Fruit fly (Drosophila melanogaster) whole organism, embryonic: ENCODE results near the gene Lcp65Ac.

Experiments used
- Atf3 ChIP-seq: fragments of 200-800 bp; sonication (Bioruptor generic); optimal IDR thresholded peaks from 3 replicates; lab custom pipeline; 2016; ENCODE audit warnings: missing biosample characterization, missing genetic modification characterization
- CG1024 ChIP-seq: fragments of 200-800 bp; sonication (Bioruptor generic); IDR thresholded peaks from 2 replicates; pipeline ENCODE4 v1.3.6; 2022; ENCODE audit warnings: missing biosample characterization, missing genetic modification characterization
- CG10274 ChIP-seq: fragments of 200-800 bp; sonication (Bioruptor generic); optimal IDR thresholded peaks from 3 replicates; lab custom pipeline; 2017; ENCODE audit warnings: missing biosample characterization, mild to moderate bottlenecking, missing genetic modification characterization
- CG10366 ChIP-seq: fragments of 200-800 bp; sonication (Bioruptor generic); IDR thresholded peaks from 2 replicates; pipeline ENCODE4 v1.3.6; 2022; ENCODE audit warnings: missing biosample characterization, missing genetic modification characterization
- CG10431 ChIP-seq: fragments of 200-800 bp; sonication (Bioruptor generic); optimal IDR thresholded peaks from 3 replicates; lab custom pipeline; 2018; ENCODE audit warnings: missing biosample characterization, mild to moderate bottlenecking, missing genetic modification characterization
- CG10462 ChIP-seq: fragments of 200-800 bp; sonication (Bioruptor generic); optimal IDR thresholded peaks from 2 replicates; lab custom pipeline; 2016; ENCODE audit warnings: missing biosample characterization, missing genetic modification characterization
- CG10654 ChIP-seq: fragments of 200-800 bp; sonication (Bioruptor generic); optimal IDR thresholded peaks from 2 replicates; lab custom pipeline; 2016; ENCODE audit warnings: missing biosample characterization, missing genetic modification characterization
- CG12299 ChIP-seq: fragments of 200-800 bp; sonication (Bioruptor generic); optimal IDR thresholded peaks from 2 replicates; lab custom pipeline; 2018; ENCODE audit warnings: missing biosample characterization, mild to moderate bottlenecking, missing genetic modification characterization
- CG17359 ChIP-seq: fragments of 200-800 bp; sonication (Bioruptor generic); optimal IDR thresholded peaks from 3 replicates; lab custom pipeline; 2018; ENCODE audit warnings: missing biosample characterization, mild to moderate bottlenecking, missing genetic modification characterization, moderate library complexity
- CG17912 ChIP-seq: fragments of 200-800 bp; sonication (Bioruptor generic); optimal IDR thresholded peaks from 2 replicates; lab custom pipeline; 2018; ENCODE audit warnings: missing biosample characterization, mild to moderate bottlenecking, missing genetic modification characterization
- CG3163 ChIP-seq: fragments of 200-800 bp; sonication (Bioruptor generic); optimal IDR thresholded peaks from 3 replicates; lab custom pipeline; 2016; ENCODE audit warnings: missing biosample characterization, missing genetic modification characterization
- CG4707 ChIP-seq: fragments of 200-800 bp; sonication (Bioruptor generic); optimal IDR thresholded peaks from 2 replicates; lab custom pipeline; 2018; ENCODE audit warnings: missing biosample characterization, mild to moderate bottlenecking, missing genetic modification characterization, moderate library complexity
- CG5953 ChIP-seq: fragments of 200-800 bp; sonication (Bioruptor generic); IDR thresholded peaks from 2 replicates; pipeline ENCODE4 v1.3.6; 2022; ENCODE audit warnings: missing biosample characterization, missing genetic modification characterization
- CG6683 ChIP-seq: fragments of 200-800 bp; sonication (Bioruptor generic); optimal IDR thresholded peaks from 2 replicates; lab custom pipeline; 2017; ENCODE audit warnings: missing biosample characterization, mild to moderate bottlenecking, missing genetic modification characterization, missing genetic modification reagents
- CG6791 ChIP-seq: fragments of 200-800 bp; sonication (Bioruptor generic); IDR thresholded peaks from 3 replicates; pipeline ENCODE4 v1.3.6; 2022; ENCODE audit warnings: missing biosample characterization, missing genetic modification characterization; ENCODE audit not compliant: partially characterized antibody
- CG6813 ChIP-seq: fragments of 200-800 bp; sonication (Bioruptor generic); optimal IDR thresholded peaks from 2 replicates; lab custom pipeline; 2017; ENCODE audit warnings: missing biosample characterization, missing genetic modification characterization, mild to moderate bottlenecking, moderate library complexity, missing genetic modification reagents
- Dbx ChIP-seq: fragments of 200-800 bp; sonication (Bioruptor generic); IDR thresholded peaks from 3 replicates; pipeline ENCODE4 v1.3.6; 2022; ENCODE audit warnings: missing biosample characterization, missing genetic modification characterization
- Doc3 ChIP-seq: fragments of 200-800 bp; sonication (Bioruptor generic); IDR thresholded peaks from 3 replicates; pipeline ENCODE4 v1.3.6; 2022; ENCODE audit warnings: missing biosample characterization, missing genetic modification characterization; ENCODE audit not compliant: partially characterized antibody
- Dp ChIP-seq: fragments of 200-800 bp; sonication (Bioruptor generic); optimal IDR thresholded peaks from 2 replicates; lab custom pipeline; 2018; ENCODE audit warnings: missing biosample characterization, mild to moderate bottlenecking, missing genetic modification characterization, moderate library complexity
- Ets65A ChIP-seq: fragments of 200-800 bp; sonication (Bioruptor generic); peaks from one replicate; lab custom pipeline; 2016; ENCODE audit warnings: missing biosample characterization, missing genetic modification characterization
- Gug ChIP-seq: fragments of 200-800 bp; sonication (Bioruptor generic); IDR thresholded peaks from 4 replicates; pipeline ENCODE4 v1.3.6; 2022; ENCODE audit warnings: missing biosample characterization, missing genetic modification characterization
- Hmr ChIP-seq: fragments of 200-800 bp; sonication (Bioruptor generic); optimal IDR thresholded peaks from 3 replicates; lab custom pipeline; 2017; ENCODE audit warnings: mild to moderate bottlenecking, missing biosample characterization, missing genetic modification reagents, missing genetic modification characterization
- Hr78 ChIP-seq, 2 experiments: fragments of 200-800 bp in 1 of 2; fragments of >200 bp in 1 of 2; sonication (Bioruptor generic) in 1 of 2; optimal IDR thresholded peaks; 2 replicates each; lab custom pipeline; 2017 to 2019; ENCODE audit warnings: missing biosample characterization in 2 of 2, missing genetic modification characterization in 2 of 2, mild to moderate bottlenecking in 1 of 2, moderate library complexity in 1 of 2
- Myb ChIP-seq: fragments of 200-800 bp; sonication (Bioruptor generic); optimal IDR thresholded peaks from 2 replicates; lab custom pipeline; 2016; ENCODE audit warnings: missing biosample characterization, missing genetic modification characterization
- NC2β ChIP-seq: fragments of 200-800 bp; sonication (Bioruptor generic); optimal IDR thresholded peaks from 2 replicates; lab custom pipeline; 2016; ENCODE audit warnings: missing biosample characterization, missing genetic modification characterization
- Opbp ChIP-seq: fragments of 200-800 bp; sonication (Bioruptor generic); IDR thresholded peaks from 3 replicates; pipeline ENCODE4 v1.3.6; 2022; ENCODE audit warnings: missing biosample characterization, missing genetic modification characterization; ENCODE audit not compliant: partially characterized antibody
- Ptx1 ChIP-seq: fragments of 200-800 bp; sonication (Bioruptor generic); IDR thresholded peaks from 2 replicates; pipeline ENCODE4 v1.3.6; 2022; ENCODE audit warnings: missing biosample characterization, missing genetic modification characterization
- Sox100B ChIP-seq: fragments of 200-800 bp; sonication (Bioruptor generic); optimal IDR thresholded peaks from 3 replicates; lab custom pipeline; 2018; ENCODE audit warnings: missing biosample characterization, mild to moderate bottlenecking, missing genetic modification characterization
- Sry-β ChIP-seq: fragments of 200-800 bp; sonication (Bioruptor generic); optimal IDR thresholded peaks from 2 replicates; lab custom pipeline; 2018; ENCODE audit warnings: missing biosample characterization, mild to moderate bottlenecking, missing genetic modification characterization, moderate library complexity
- caup ChIP-seq: fragments of 200-800 bp; sonication (Bioruptor generic); optimal IDR thresholded peaks from 3 replicates; lab custom pipeline; 2017; ENCODE audit warnings: missing biosample characterization, mild to moderate bottlenecking, missing genetic modification characterization, moderate library complexity; ENCODE audit not compliant: severe bottlenecking
- emc ChIP-seq: fragments of 200-800 bp; sonication (Bioruptor generic); optimal IDR thresholded peaks from 2 replicates; lab custom pipeline; 2016; ENCODE audit warnings: missing biosample characterization, missing genetic modification characterization
- gro ChIP-seq: fragments of 200-800 bp; sonication (Bioruptor generic); optimal IDR thresholded peaks from 2 replicates; lab custom pipeline; 2016; ENCODE audit warnings: missing biosample characterization, missing genetic modification characterization
- gsb ChIP-seq: fragments of 200-800 bp; sonication (Bioruptor generic); IDR thresholded peaks from 2 replicates; pipeline ENCODE4 v1.3.6; 2022; ENCODE audit warnings: missing biosample characterization, missing genetic modification characterization
- hkb ChIP-seq, 2 experiments: fragments of 200-800 bp in 1 of 2; fragments of >200 bp in 1 of 2; sonication (Bioruptor generic) in 1 of 2; IDR thresholded peaks in 1 of 2; optimal IDR thresholded peaks in 1 of 2; 2 replicates each; pipeline versions ENCODE4 v1.3.6 to Lab custom; 2017 to 2022; ENCODE audit warnings: missing biosample characterization in 1 of 2, missing genetic modification characterization in 1 of 2
- ind ChIP-seq: fragments of 200-800 bp; sonication (Bioruptor generic); optimal IDR thresholded peaks from 3 replicates; lab custom pipeline; 2016; ENCODE audit warnings: missing biosample characterization, missing genetic modification characterization
- klu ChIP-seq: fragments of 200-800 bp; sonication (Bioruptor generic); IDR thresholded peaks from 2 replicates; pipeline ENCODE4 v1.3.6; 2022; ENCODE audit warnings: missing biosample characterization, missing genetic modification characterization
- otp ChIP-seq: fragments of 200-800 bp; sonication (Bioruptor generic); IDR thresholded peaks from 3 replicates; pipeline ENCODE4, ENCODE4 v1.3.6; 2022; ENCODE audit warnings: missing biosample characterization, missing genetic modification characterization
- p53 ChIP-seq: fragments of 200-800 bp; sonication (Bioruptor generic); optimal IDR thresholded peaks from 2 replicates; lab custom pipeline; 2016; ENCODE audit warnings: missing biosample characterization, missing genetic modification characterization
- pros ChIP-seq: fragments of 200-800 bp; sonication (Bioruptor generic); optimal IDR thresholded peaks from 3 replicates; lab custom pipeline; 2019; ENCODE audit warnings: missing biosample characterization, mild to moderate bottlenecking, missing genetic modification characterization, moderate library complexity
- scrt ChIP-seq: fragments of 200-800 bp; sonication (Bioruptor generic); optimal IDR thresholded peaks from 2 replicates; lab custom pipeline; 2018; ENCODE audit warnings: missing biosample characterization, mild to moderate bottlenecking, missing genetic modification characterization, moderate library complexity
- slbo ChIP-seq: fragments of 200-800 bp; sonication (Bioruptor generic); IDR thresholded peaks from 2 replicates; pipeline ENCODE4 v1.3.6; 2022; ENCODE audit warnings: missing biosample characterization, missing genetic modification characterization
- stc ChIP-seq: fragments of 200-800 bp; sonication (Bioruptor generic); IDR thresholded peaks from 2 replicates; pipeline ENCODE4 v1.3.6; 2022; ENCODE audit warnings: missing biosample characterization, missing genetic modification characterization
- tap ChIP-seq: fragments of 200-800 bp; optimal IDR thresholded peaks from 3 replicates; lab custom pipeline; 2019; ENCODE audit warnings: missing biosample characterization, mild to moderate bottlenecking, missing genetic modification characterization, moderate library complexity
- toy ChIP-seq: fragments of 200-800 bp; sonication (Bioruptor generic); IDR thresholded peaks from 2 replicates; pipeline ENCODE4 v1.3.6; 2022; ENCODE audit warnings: missing biosample characterization, missing genetic modification characterization
- unpg ChIP-seq: fragments of 200-800 bp; sonication (Bioruptor generic); optimal IDR thresholded peaks from 3 replicates; lab custom pipeline; 2018; ENCODE audit warnings: missing biosample characterization, mild to moderate bottlenecking, missing genetic modification characterization, moderate library complexity
- wor ChIP-seq: fragments of 200-800 bp; sonication (Bioruptor generic); IDR thresholded peaks from 2 replicates; pipeline ENCODE4 v1.3.6; 2022; ENCODE audit warnings: missing biosample characterization, missing genetic modification characterization
- z ChIP-seq: fragments of 200-800 bp; sonication (Bioruptor generic); IDR thresholded peaks from 3 replicates; pipeline ENCODE4 v1.3.6; 2022; ENCODE audit warnings: missing biosample characterization, missing genetic modification characterization

Gene Lcp65Ac

dm6 chr3L:6188995-6189927, 44.6 kb downstream of the Lcp65Ac start, which contains the start of the genes D19A and CG7386 (continued):
- peak; percentile 8 for TF ChIP-seq scrt (GFP tag; lab: Kevin White, UChicago)
- no peak for TF ChIP-seq hkb (optimal IDR thresholded peaks at IDR 0.05; lab: Kevin White, UChicago)
- TF ChIP-seq hkb (GFP tag; IDR thresholded peaks at IDR 0.05; lab: Robert Waterston, UW), result peak; percentile 37; the same call in 1 of the 2 replicates
- peak; percentile 15; the same call in 1 of the 2 replicates for TF ChIP-seq gsb (GFP tag; lab: Robert Waterston, UW)
- TF ChIP-seq CG6813 (GFP tag; lab: Kevin White, UChicago), result no peak
- TF ChIP-seq CG6791 (GFP tag; lab: Robert Waterston, UW), result peak; percentile 41; the same call in 1 of the 3 replicates
- TF ChIP-seq CG17912 (GFP tag; lab: Kevin White, UChicago), result no peak
- TF ChIP-seq CG1024 (GFP tag; lab: Robert Waterston, UW), result peak; percentile 57
- TF ChIP-seq gro (GFP tag; lab: Kevin White, UChicago), result no peak
- TF ChIP-seq CG10274 (GFP tag; lab: Kevin White, UChicago), result peak; percentile 41
- peak; percentile 22 for TF ChIP-seq Myb (GFP tag; lab: Kevin White, UChicago)
- no peak for TF ChIP-seq CG10462 (GFP tag; lab: Kevin White, UChicago)
- no peak for TF ChIP-seq z (GFP tag; lab: Robert Waterston, UW)
- peak; percentile 19 for TF ChIP-seq emc (GFP tag; lab: Kevin White, UChicago)
- peak; percentile 54; the same call in 1 of the 2 replicates for TF ChIP-seq stc (GFP tag; lab: Robert Waterston, UW)
- peak; percentile 79 for TF ChIP-seq Dbx (GFP tag; lab: Robert Waterston, UW)
- peak; percentile 53 for TF ChIP-seq Sox100B (GFP tag; lab: Kevin White, UChicago)
- peak; percentile 2 for TF ChIP-seq CG10654 (GFP tag; lab: Kevin White, UChicago)
- TF ChIP-seq toy (GFP tag; lab: Robert Waterston, UW), result 0 out of 2 replicates have a peak, but pooled peaks have one; percentile 33
- no peak for TF ChIP-seq CG6683 (GFP tag; lab: Kevin White, UChicago)
- peak; percentile 56 for TF ChIP-seq CG10366
- TF ChIP-seq p53 (GFP tag; lab: Kevin White, UChicago), result no peak
- no peak for TF ChIP-seq Opbp
- 0 out of 2 replicates have a peak, but pooled peaks have one; percentile 25 for TF ChIP-seq CG5953 (GFP tag; lab: Robert Waterston, UW)
- peak; percentile 75; the same call in 3 of the 4 replicates for TF ChIP-seq Gug (GFP tag; lab: Robert Waterston, UW)
- TF ChIP-seq otp (GFP tag; lab: Robert Waterston, UW), result no peak
- no peak for TF ChIP-seq Atf3 (GFP tag; lab: Kevin White, UChicago)
- TF ChIP-seq Hr78 (GFP tag; optimal IDR thresholded peaks at IDR 0.05; lab: Kevin White, UChicago), result no peak
- TF ChIP-seq Dp (GFP tag; lab: Kevin White, UChicago), result no peak
- peak; percentile 67 for TF ChIP-seq Ptx1
- TF ChIP-seq CG12299 (tag; lab: Kevin White, UChicago), result no peak
- no peak for TF ChIP-seq CG4707
- TF ChIP-seq Sry-β (GFP tag; lab: Kevin White, UChicago), result no peak
- peak; percentile 67 for TF ChIP-seq unpg
- peak; percentile 44 for TF ChIP-seq CG17359 (tag; lab: Kevin White, UChicago)
- TF ChIP-seq tap (tag; lab: Kevin White, UChicago), result peak; percentile 46
- no peak for TF ChIP-seq pros (GFP tag; lab: Kevin White, UChicago)
- TF ChIP-seq klu (GFP tag; lab: Robert Waterston, UW), result no peak
- TF ChIP-seq caup (GFP tag; lab: Kevin White, UChicago), result peak; percentile 49
- TF ChIP-seq wor (GFP tag; lab: Robert Waterston, UW), result peak; percentile 42; the same call in 1 of the 2 replicates
- TF ChIP-seq CG10431 (GFP tag; lab: Kevin White, UChicago), result peak; percentile 27
- no peak for TF ChIP-seq CG3163 (GFP tag; lab: Kevin White, UChicago)
- TF ChIP-seq Doc3 (GFP tag; lab: Robert Waterston, UW), result 0 out of 3 replicates have a peak, but pooled peaks have one; percentile 25
- peak; percentile 57 for TF ChIP-seq ind (GFP tag; lab: Kevin White, UChicago)
- TF ChIP-seq NC2β (GFP tag; lab: Kevin White, UChicago), result peak; percentile 31
- TF ChIP-seq slbo (GFP tag; lab: Robert Waterston, UW), result peak; percentile 86
- peak; percentile 89 for TF ChIP-seq Ets65A (GFP tag; lab: Kevin White, UChicago)
- peak; percentile 53 for TF ChIP-seq Hmr (GFP tag; lab: Kevin White, UChicago)
